Worm (Caenorhabditis elegans): ENCODE measurements around the gene T07C4.3.

Gene T07C4.3

DNA sequence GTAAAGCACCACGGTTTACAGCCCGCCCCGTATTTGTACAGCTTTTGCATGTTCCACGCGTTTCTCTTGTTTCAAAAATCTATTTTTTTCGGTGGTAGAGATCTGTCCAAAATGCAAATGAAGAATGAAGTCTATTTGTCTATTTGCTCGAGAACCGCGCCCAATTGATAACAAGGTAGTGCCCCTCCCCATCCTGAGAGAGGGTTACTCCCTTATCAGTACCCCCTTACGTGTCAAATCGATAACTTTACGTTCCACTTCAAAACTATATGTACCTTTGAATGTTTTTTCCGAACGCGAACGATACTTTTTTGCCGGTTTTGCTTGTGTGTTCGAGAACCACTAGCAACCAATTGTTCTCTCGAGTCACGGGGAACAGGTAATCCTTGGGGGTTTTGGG, 24.1 kb downstream of the T07C4.3 start:
- TF ChIP-seq ets-5 (GFP tag; IDR thresholded peaks at IDR 0.05) (no peak), elt-2 (tag; optimal IDR thresholded peaks at IDR 0.05) (peak; percentile 20)

DNA sequence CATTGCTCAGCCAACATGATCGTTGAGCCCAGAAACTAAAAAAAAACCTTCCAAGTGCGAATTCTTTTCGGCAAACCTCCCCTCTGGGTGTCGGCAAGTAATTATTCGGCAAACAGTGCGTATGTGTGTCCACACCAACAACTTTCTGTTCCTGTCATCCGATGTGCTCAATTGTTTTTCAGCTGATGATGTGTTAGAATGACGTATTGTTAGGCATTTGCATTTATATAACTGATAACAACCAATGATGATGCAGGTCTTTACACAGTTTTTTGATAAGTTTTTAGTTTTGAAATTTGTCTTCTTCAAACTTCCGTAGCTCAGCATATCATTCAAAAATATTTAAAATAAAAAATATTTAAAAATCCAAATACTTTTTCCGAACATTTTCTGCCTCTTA, 26.9 kb downstream of the T07C4.3 start:
- no peak for TF ChIP-seq fkh-8 (tag; optimal IDR thresholded peaks at IDR 0.05)
- TF ChIP-seq unc-86 (tag; optimal IDR thresholded peaks at IDR 0.05): no peak
- peak; percentile 20 for TF ChIP-seq elt-2 (tag; optimal IDR thresholded peaks at IDR 0.05)
- no peak for TF ChIP-seq ceh-88 (GFP tag; IDR thresholded peaks at IDR 0.05)
- no peak for TF ChIP-seq ama-1 (optimal IDR thresholded peaks at IDR 0.05)

DNA sequence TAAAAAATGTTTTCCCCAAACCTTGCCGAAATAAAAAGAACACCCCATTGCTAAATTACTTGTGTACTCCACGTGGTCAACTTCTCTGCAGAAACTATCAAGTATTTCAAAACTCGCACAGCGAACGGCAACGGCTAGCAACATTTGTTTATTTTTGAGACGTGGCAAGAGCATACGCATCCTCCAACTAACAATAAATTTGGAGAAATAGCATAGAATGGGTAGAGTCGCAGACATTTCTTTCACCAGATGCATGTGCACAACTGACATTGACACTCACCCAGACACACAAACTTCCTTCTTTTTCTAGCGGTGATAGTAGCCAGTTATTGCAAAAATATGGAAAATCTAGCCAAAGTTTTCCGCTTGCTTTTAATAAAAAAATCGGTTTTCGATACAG, 27.7 kb downstream of the T07C4.3 start:
- TF ChIP-seq unc-130 (tag; optimal IDR thresholded peaks at IDR 0.05) (no peak), dsc-1 (tag; optimal IDR thresholded peaks at IDR 0.05) (no peak), C04F5.9 (tag; optimal IDR thresholded peaks at IDR 0.05) (no peak), blmp-1 (tag; optimal IDR thresholded peaks at IDR 0.05) (no peak), unc-86 (tag; optimal IDR thresholded peaks at IDR 0.05) (no peak), isw-1 (GFP tag; IDR thresholded peaks at IDR 0.05) (no peak), aha-1 (tag; optimal IDR thresholded peaks at IDR 0.05) (no peak), nhr-71 (tag; optimal IDR thresholded peaks at IDR 0.05) (no peak), lir-3 (tag; optimal IDR thresholded peaks at IDR 0.05; ENCODE audit: poor library complexity) (no peak), hpl-2 (GFP tag; optimal IDR thresholded peaks at IDR 0.05) (no peak), efl-1 (optimal IDR thresholded peaks at IDR 0.05) (peak in 1 of 2 experiments; percentile 21), efl-1 (GFP tag; optimal IDR thresholded peaks at IDR 0.05 in 1 of 2) (peak in 1 of 2 experiments; percentile 5), ces-1 (GFP tag; optimal IDR thresholded peaks at IDR 0.05) (no peak), C34B4.2 (tag; optimal IDR thresholded peaks at IDR 0.05) (no peak), elt-3 (tag; optimal IDR thresholded peaks at IDR 0.05) (no peak), lin-14 (GFP tag; optimal IDR thresholded peaks at IDR 0.05) (peak; percentile 71), jun-1 (tag; optimal IDR thresholded peaks at IDR 0.05) (no peak), lin-13 (GFP tag; optimal IDR thresholded peaks at IDR 0.05) (no peak), rnt-1 (tag; optimal IDR thresholded peaks at IDR 0.05) (peak; percentile 0)

DNA sequence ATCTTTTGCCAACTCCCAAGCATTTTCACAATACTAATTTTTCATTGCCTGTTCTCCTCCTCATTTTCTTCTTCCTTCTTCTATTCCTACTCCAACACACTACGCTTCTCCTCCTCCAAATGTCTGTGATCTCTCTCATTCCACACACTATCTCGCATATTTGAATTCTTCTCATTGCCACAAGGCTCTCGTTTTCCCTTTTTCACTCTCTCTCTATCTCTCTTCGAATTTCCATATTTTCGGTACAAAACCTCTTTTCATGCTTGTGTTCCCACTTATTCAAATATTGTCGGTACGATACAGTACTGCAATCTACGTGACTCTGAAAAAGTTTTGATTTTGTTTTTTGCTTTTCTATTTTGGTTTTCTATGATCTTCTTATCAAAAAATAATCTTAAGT, 28.7 kb downstream of the T07C4.3 start:
- TF ChIP-seq nhr-85 (tag): peak; percentile 43
- peak; percentile 62 for TF ChIP-seq lin-14 (GFP tag; optimal IDR thresholded peaks at IDR 0.05)
- TF ChIP-seq nhr-28 (tag; optimal IDR thresholded peaks at IDR 0.05): no peak
- no peak for TF ChIP-seq unc-98 (GFP tag; IDR thresholded peaks at IDR 0.05)
- TF ChIP-seq ceh-8 (GFP tag; optimal IDR thresholded peaks at IDR 0.05): no peak
- no peak for TF ChIP-seq efl-3 (GFP tag; optimal IDR thresholded peaks at IDR 0.05)
- TF ChIP-seq nhr-20 (tag; optimal IDR thresholded peaks at IDR 0.05): no peak
- TF ChIP-seq nhr-11 (tag; optimal IDR thresholded peaks at IDR 0.05): no peak
- TF ChIP-seq swsn-7 (tag; optimal IDR thresholded peaks at IDR 0.05): peak; percentile 16
- TF ChIP-seq nhr-84 (tag; optimal IDR thresholded peaks at IDR 0.05): no peak
- TF ChIP-seq vab-15 (tag; optimal IDR thresholded peaks at IDR 0.05): no peak
- no peak for TF ChIP-seq sup-37 (GFP tag; optimal IDR thresholded peaks at IDR 0.05)
- TF ChIP-seq fkh-4 (tag; optimal IDR thresholded peaks at IDR 0.05; ENCODE audit: borderline replicate concordance): no peak
- peak; percentile 35 for TF ChIP-seq mep-1 (tag; optimal IDR thresholded peaks at IDR 0.05)
- TF ChIP-seq jun-1 (tag; optimal IDR thresholded peaks at IDR 0.05): no peak
- TF ChIP-seq nhr-47 (tag; optimal IDR thresholded peaks at IDR 0.05): no peak
- no peak for TF ChIP-seq irx-1 (tag; optimal IDR thresholded peaks at IDR 0.05)
- TF ChIP-seq lsy-2 (tag; optimal IDR thresholded peaks at IDR 0.05): peak; percentile 17 to 19
- peak in 1 of 3 experiments; percentile 9 for TF ChIP-seq dpl-1 (GFP tag; optimal IDR thresholded peaks at IDR 0.05)
- TF ChIP-seq snu-23 (GFP tag; optimal IDR thresholded peaks at IDR 0.05): peak; percentile 23
- peak; percentile 84 for TF ChIP-seq blmp-1 (tag; optimal IDR thresholded peaks at IDR 0.05)
- TF ChIP-seq ceh-82 (tag; optimal IDR thresholded peaks at IDR 0.05): peak in 1 of 3 experiments; percentile 9
- no peak for TF ChIP-seq ceh-90 (tag; optimal IDR thresholded peaks at IDR 0.05)
- no peak for TF ChIP-seq aha-1 (tag; optimal IDR thresholded peaks at IDR 0.05)
- no peak for TF ChIP-seq grh-1 (GFP tag; IDR thresholded peaks at IDR 0.05)
- TF ChIP-seq ets-5 (GFP tag; IDR thresholded peaks at IDR 0.05): no peak
- peak in 1 of 2 experiments; percentile 11 for TF ChIP-seq lin-35 (GFP tag; optimal IDR thresholded peaks at IDR 0.05)
- peak; percentile 30 to 38 for TF ChIP-seq efl-1 (optimal IDR thresholded peaks at IDR 0.05)
- peak; percentile 17 to 85 for TF ChIP-seq efl-1 (GFP tag; optimal IDR thresholded peaks at IDR 0.05 in 1 of 2)
- no peak for TF ChIP-seq ces-1 (GFP tag; optimal IDR thresholded peaks at IDR 0.05)
